Worm (Caenorhabditis elegans) whole organism, midembryonic: ENCODE data around the gene bgnt-1.3.

ENCODE experiments used
- T22C8.4 ChIP-seq: fragments of 200-800 bp; sonication (Bioruptor generic); IDR thresholded peaks from 2 replicates; pipeline ENCODE4 v1.3.6; 2022; ENCODE audit warnings: missing genetic modification characterization, missing compliant biosample characterization
- cog-1 ChIP-seq: sonication (generic microtip); optimal IDR thresholded peaks from 2 replicates; lab custom pipeline; 2016; ENCODE audit warnings: missing genetic modification characterization, missing compliant biosample characterization
- flt-1 ChIP-seq: fragments of 200-800 bp; sonication (Bioruptor generic); IDR thresholded peaks from 2 replicates; pipeline ENCODE4 v1.3.6; 2022; ENCODE audit warnings: missing genetic modification characterization, missing compliant biosample characterization
- klf-2 ChIP-seq: fragments of 200-800 bp; sonication (Bioruptor generic); conservative IDR thresholded peaks from 2 replicates; pipeline ENCODE4 v1.3.6; 2022; ENCODE audit warnings: missing genetic modification reagents, missing genetic modification characterization, missing compliant biosample characterization
- med-1 ChIP-seq: sonication (generic microtip); optimal IDR thresholded peaks from 2 replicates; lab custom pipeline; 2017; ENCODE audit warnings: missing genetic modification characterization, mild to moderate bottlenecking, missing compliant biosample characterization, antibody characterized with exemption, missing genetic modification reagents; ENCODE audit not compliant: insufficient read depth
- ref-1 ChIP-seq: fragments of 200-800 bp; sonication (Bioruptor generic); conservative IDR thresholded peaks from 2 replicates; pipeline ENCODE4 v1.3.6; 2022; ENCODE audit warnings: missing genetic modification reagents, missing genetic modification characterization, missing compliant biosample characterization
- tab-1 ChIP-seq: fragments of 200-800 bp; sonication (Bioruptor generic); IDR thresholded peaks from 2 replicates; pipeline ENCODE4 v1.3.6; 2022; ENCODE audit warnings: missing genetic modification characterization, missing compliant biosample characterization
- ztf-23 ChIP-seq: fragments of 200-800 bp; sonication (Bioruptor generic); IDR thresholded peaks from 2 replicates; pipeline ENCODE4 v1.3.6; 2022; ENCODE audit warnings: missing genetic modification reagents, missing genetic modification characterization, missing compliant biosample characterization
- ztf-29 ChIP-seq: fragments of 200-800 bp; sonication (Bioruptor generic); IDR thresholded peaks from 2 replicates; pipeline ENCODE4 v1.3.6; 2022; ENCODE audit warnings: missing genetic modification reagents, missing genetic modification characterization, missing compliant biosample characterization

bgnt-1.3 gene

DNA sequence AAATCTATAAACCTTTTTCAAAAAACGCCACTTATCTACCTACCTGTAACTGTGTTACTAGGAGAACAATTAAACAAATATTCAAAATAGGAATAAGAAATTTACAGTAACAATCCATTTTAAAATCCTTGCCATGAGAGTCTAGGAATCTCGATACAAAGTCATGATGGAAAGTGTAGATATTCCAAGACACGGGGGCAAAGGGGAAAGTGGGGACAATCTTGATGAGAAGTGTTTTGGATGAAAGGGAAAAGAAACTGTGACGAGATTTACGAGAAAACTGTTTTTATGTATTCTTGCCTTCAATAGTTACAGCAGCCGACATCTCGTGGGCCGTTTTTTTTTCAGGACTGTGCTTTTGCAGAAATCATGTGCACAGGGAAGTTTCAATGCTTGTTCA, 25.9 kb upstream of the bgnt-1.3 start, which contains the start of gene F28G4.2:
Gene F28G4.2, minus strand, starts transcription at position 175 of the 400 bp plus-strand sequence.
- TF ChIP-seq flt-1 (GFP tag; lab: Robert Waterston, UW) (no peak), ztf-23 (GFP tag; lab: Robert Waterston, UW) (no peak), klf-2 (GFP tag; lab: Robert Waterston, UW) (no peak), tab-1 (GFP tag; lab: Robert Waterston, UW) (no peak), ref-1 (GFP tag; lab: Robert Waterston, UW) (no peak), T22C8.4 (no peak), cog-1 (tag; lab: Kevin White, UChicago) (no peak), ztf-29 (GFP tag; lab: Robert Waterston, UW) (no peak), med-1 (GFP tag; lab: Kevin White, UChicago) (no peak)

DNA sequence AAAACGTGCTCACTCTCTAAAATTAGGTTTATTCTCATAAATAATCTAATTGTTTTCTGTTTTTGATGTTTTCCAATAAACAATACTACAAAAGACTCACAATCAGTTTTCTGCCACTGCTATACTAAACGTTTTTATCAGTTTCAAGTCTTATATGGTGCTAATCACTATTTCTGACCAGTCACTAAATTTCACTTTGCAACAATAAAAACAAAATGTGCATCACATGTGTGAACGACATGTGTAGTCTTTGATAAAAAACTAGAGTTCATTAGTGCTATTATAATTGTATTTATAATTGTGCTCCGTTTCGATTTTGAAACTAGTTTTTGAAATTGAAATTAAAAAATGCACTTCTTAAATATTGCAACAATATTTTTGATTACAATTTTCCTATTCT, 21.6 kb upstream of the bgnt-1.3 start, which contains the start of gene cyp-37B1:
Gene cyp-37B1, plus strand, starts transcription at position 199 of the 400 bp plus-strand sequence.
- TF ChIP-seq ztf-23 (GFP tag; lab: Robert Waterston, UW) (no peak), ref-1 (GFP tag; lab: Robert Waterston, UW) (no peak), ztf-29 (GFP tag; lab: Robert Waterston, UW) (no peak), flt-1 (GFP tag; lab: Robert Waterston, UW) (no peak), tab-1 (GFP tag; lab: Robert Waterston, UW) (no peak), med-1 (GFP tag; lab: Kevin White, UChicago) (no peak), klf-2 (GFP tag; lab: Robert Waterston, UW) (no peak), T22C8.4 (no peak), cog-1 (tag; lab: Kevin White, UChicago) (no peak)

DNA sequence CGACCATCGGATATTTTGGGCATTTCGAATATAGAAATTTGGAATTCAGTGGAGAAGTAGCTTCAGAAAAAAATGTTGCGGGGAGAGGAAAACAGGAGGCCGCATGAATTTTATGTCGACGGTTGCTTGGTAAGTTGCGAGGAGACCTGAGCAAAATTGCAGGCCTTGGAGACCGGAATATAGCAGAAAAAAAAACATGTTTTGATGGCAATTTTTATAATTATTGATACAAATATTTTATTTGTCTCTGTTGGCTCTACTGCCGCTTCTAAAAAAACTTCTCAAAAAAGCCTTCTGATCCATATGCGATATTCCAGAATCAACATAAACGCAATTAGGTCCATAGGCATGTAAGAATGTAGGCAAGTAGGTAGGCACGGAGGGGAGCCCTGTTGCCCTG, 19.1 kb upstream of the bgnt-1.3 start, which contains the start of gene pacl-1:
Gene pacl-1, minus strand, starts transcription at position 101 of the 400 bp plus-strand sequence.
- TF ChIP-seq klf-2 (GFP tag; lab: Robert Waterston, UW) (no peak), tab-1 (GFP tag; lab: Robert Waterston, UW) (no peak), flt-1 (GFP tag; lab: Robert Waterston, UW) (no peak), ref-1 (GFP tag; lab: Robert Waterston, UW) (no peak), T22C8.4 (no peak), med-1 (GFP tag; lab: Kevin White, UChicago) (no peak), ztf-23 (GFP tag; lab: Robert Waterston, UW) (no peak), ztf-29 (GFP tag; lab: Robert Waterston, UW) (no peak), cog-1 (tag; lab: Kevin White, UChicago) (no peak)

DNA sequence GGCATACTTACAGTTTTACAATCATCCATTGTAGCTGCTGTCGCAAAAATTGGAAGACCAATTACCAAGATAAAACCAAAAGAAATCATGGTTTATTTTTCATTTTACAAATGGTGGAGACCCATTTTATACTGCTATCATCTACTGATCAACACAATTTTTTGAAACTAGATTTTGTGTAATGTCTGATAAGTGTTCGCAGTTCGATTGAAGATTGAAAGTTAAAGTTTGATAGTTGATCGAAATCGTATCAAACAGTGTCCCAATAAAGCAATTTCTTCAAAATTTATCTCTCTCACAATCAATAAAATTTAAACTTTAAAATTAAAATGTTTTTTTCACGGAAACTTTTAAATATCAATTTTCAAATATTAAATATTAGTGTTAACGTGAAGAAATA, 14.8 kb upstream of the bgnt-1.3 start, which contains the start of gene T13F3.6:
Gene T13F3.6, minus strand, starts transcription at position 101 of the 400 bp plus-strand sequence.
- no peak for TF ChIP-seq ref-1 (GFP tag; lab: Robert Waterston, UW)
- no peak for TF ChIP-seq ztf-23 (GFP tag; lab: Robert Waterston, UW)
- TF ChIP-seq cog-1 (tag; lab: Kevin White, UChicago), result no peak
- TF ChIP-seq T22C8.4, result no peak

DNA sequence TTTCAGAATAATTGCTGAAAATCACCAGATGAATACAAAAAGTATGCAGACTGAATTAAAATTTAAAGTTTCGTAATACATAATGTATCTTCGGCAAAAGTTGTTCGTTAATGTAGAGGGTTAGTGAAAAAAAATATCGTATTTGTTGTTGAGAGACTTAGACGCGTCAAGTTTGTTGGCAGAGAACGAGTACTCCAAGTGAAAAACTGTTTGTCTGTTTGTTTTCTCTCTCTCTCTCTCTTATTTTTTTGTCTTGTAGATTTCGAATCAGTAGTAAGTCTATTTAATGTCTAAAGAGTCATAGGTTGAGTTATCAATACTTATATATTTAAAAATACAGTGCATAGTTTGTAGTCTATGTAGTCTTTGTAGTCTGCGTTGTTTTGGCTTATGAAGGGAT, 13.3 kb upstream of the bgnt-1.3 start, which contains the start of the genes fbxa-2 and T13F3.8:
Gene fbxa-2, minus strand, starts transcription at position 101 of the 400 bp plus-strand sequence.
Gene T13F3.8, plus strand, starts transcription at position 245 of the 400 bp plus-strand sequence.
- TF ChIP-seq klf-2 (GFP tag; lab: Robert Waterston, UW) (no peak), ztf-23 (GFP tag; lab: Robert Waterston, UW) (no peak), flt-1 (GFP tag; lab: Robert Waterston, UW) (no peak), ztf-29 (GFP tag; lab: Robert Waterston, UW) (no peak), tab-1 (GFP tag; lab: Robert Waterston, UW) (no peak), T22C8.4 (no peak), ref-1 (GFP tag; lab: Robert Waterston, UW) (no peak), cog-1 (tag; lab: Kevin White, UChicago) (no peak), med-1 (GFP tag; lab: Kevin White, UChicago) (no peak)

DNA sequence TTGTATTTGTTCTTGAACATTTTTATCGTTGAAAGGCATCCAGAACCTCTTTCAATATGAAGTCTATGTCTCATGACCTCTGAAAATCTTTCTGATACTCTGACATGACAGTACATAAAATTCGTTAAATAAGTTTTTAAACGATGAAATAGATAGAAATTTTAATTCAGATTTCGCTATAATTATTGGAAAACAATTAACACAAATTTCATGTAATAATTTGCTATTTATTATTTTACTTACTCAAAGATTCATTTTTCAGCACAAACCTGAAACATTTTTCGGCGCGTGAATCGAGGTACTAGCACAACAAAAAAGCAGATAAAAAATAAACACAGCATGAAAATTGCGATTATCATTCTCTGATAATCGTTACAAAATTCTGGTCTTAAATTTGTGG, 10.2 kb upstream of the bgnt-1.3 start, which contains the start of gene T13F3.4:
Gene T13F3.4, minus strand, starts transcription at position 101 of the 400 bp plus-strand sequence.
- TF ChIP-seq cog-1 (tag; lab: Kevin White, UChicago) (no peak), flt-1 (GFP tag; lab: Robert Waterston, UW) (no peak), tab-1 (GFP tag; lab: Robert Waterston, UW) (no peak), T22C8.4 (no peak), klf-2 (GFP tag; lab: Robert Waterston, UW) (no peak), ref-1 (GFP tag; lab: Robert Waterston, UW) (no peak), ztf-29 (GFP tag; lab: Robert Waterston, UW) (no peak), ztf-23 (GFP tag; lab: Robert Waterston, UW) (no peak), med-1 (GFP tag; lab: Kevin White, UChicago) (no peak)

DNA sequence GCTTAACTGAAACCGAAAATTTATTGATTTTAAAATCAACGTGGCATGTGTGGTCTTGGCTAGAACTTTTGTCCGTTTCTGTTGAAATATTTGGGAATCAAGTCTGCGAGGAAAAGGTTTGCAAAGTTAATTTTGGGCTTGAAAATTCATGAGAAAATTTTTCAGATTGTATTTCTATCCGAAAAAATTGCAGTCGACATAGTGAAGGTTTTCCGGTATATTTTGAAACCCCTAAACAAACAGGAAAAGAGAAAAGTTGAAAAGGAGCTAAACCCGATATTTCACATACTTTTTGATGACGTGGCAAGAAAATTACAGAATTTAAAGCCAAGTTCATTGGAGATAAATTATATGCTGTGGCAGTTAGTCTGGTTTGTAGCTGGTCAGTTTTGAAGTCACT, 3.4 kb upstream of the bgnt-1.3 start, which contains the start of gene nhr-127:
Gene nhr-127, plus strand, starts transcription at position 301 of the 400 bp plus-strand sequence.
- no peak for TF ChIP-seq klf-2 (GFP tag; lab: Robert Waterston, UW)
- TF ChIP-seq ref-1 (GFP tag; lab: Robert Waterston, UW), result no peak
- TF ChIP-seq cog-1 (tag; lab: Kevin White, UChicago), result no peak
- no peak for TF ChIP-seq flt-1 (GFP tag; lab: Robert Waterston, UW)
- TF ChIP-seq ztf-29 (GFP tag; lab: Robert Waterston, UW), result no peak
- TF ChIP-seq ztf-23 (GFP tag; lab: Robert Waterston, UW), result no peak
- TF ChIP-seq T22C8.4, result no peak
- no peak for TF ChIP-seq tab-1 (GFP tag; lab: Robert Waterston, UW)
- TF ChIP-seq med-1 (GFP tag; lab: Kevin White, UChicago), result no peak

DNA sequence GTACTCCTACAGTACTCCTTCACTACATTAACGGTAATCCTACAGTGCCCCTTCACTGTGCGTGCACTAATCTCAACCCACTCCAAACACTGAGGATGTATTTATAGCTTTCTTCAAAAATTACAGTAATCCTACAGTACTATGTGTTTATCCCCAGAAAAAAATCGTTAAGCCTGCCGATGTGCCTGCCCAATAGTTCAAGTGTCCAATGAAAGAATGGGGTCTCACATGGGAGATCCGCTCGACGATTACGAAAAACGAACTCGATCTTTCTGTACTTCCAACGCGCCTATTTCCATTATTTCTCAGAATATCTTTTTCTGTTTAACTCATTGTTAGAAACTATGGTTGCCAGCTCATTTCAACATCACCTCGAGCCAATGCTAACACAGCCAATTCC, 1.8 kb upstream of the bgnt-1.3 start, which contains the start of gene nhr-218:
Gene nhr-218, plus strand, starts transcription at position 301 of the 400 bp plus-strand sequence.
- TF ChIP-seq ztf-23 (GFP tag; lab: Robert Waterston, UW) (no peak), ztf-29 (GFP tag; lab: Robert Waterston, UW) (no peak), tab-1 (GFP tag; lab: Robert Waterston, UW) (no peak), T22C8.4 (no peak), ref-1 (GFP tag; lab: Robert Waterston, UW) (no peak), cog-1 (tag; lab: Kevin White, UChicago) (no peak), klf-2 (GFP tag; lab: Robert Waterston, UW) (no peak), med-1 (GFP tag; lab: Kevin White, UChicago) (no peak), flt-1 (GFP tag; lab: Robert Waterston, UW) (no peak)
